Worm (Caenorhabditis elegans) whole organism, early embryonic: ENCODE measurements around the gene F21C10.9.

Experiments used
- aly-1 ChIP-seq: sonication (generic microtip); optimal IDR thresholded peaks from 2 replicates; lab custom pipeline; 2016; ENCODE audit warnings: missing genetic modification characterization, missing compliant biosample characterization
- ama-1 ChIP-seq: fragments of 150-350 bp; optimal IDR thresholded peaks from 2 replicates; lab custom pipeline; 2014
- ets-7 ChIP-seq: sonication (generic microtip); optimal IDR thresholded peaks from 2 replicates; lab custom pipeline; 2016; ENCODE audit warnings: missing genotype, missing genetic modification characterization, missing compliant biosample characterization
- flt-1 ChIP-seq: fragments of 200-800 bp; sonication (Bioruptor generic); IDR thresholded peaks from 2 replicates; pipeline ENCODE4 v1.3.6; 2022; ENCODE audit warnings: missing genetic modification characterization, missing compliant biosample characterization
- hmg-4 ChIP-seq: fragments of 200-800 bp; sonication (Bioruptor generic); optimal IDR thresholded peaks from 2 replicates; lab custom pipeline; 2018; ENCODE audit warnings: mild to moderate bottlenecking, missing genetic modification characterization, missing compliant biosample characterization
- hnd-1 ChIP-seq: sonication (generic microtip); optimal IDR thresholded peaks from 2 replicates; lab custom pipeline; 2016; ENCODE audit warnings: missing genetic modification characterization, missing compliant biosample characterization
- scrt-1 ChIP-seq: fragments of 200-800 bp; sonication (Bioruptor generic); IDR thresholded peaks from 2 replicates; pipeline ENCODE4 v1.3.6; 2022; ENCODE audit warnings: missing genetic modification characterization, missing compliant biosample characterization
- sea-1 ChIP-seq: fragments of 200-800 bp; sonication (Bioruptor generic); conservative IDR thresholded peaks from 2 replicates; pipeline ENCODE4 v1.3.6; 2022; ENCODE audit warnings: missing genetic modification characterization, missing compliant biosample characterization
- tbx-11 ChIP-seq: fragments of 200-800 bp; sonication (Bioruptor generic); IDR thresholded peaks from 2 replicates; pipeline ENCODE4 v1.3.6; 2022; ENCODE audit warnings: missing genetic modification characterization, missing compliant biosample characterization
- tbx-37 ChIP-seq: fragments of 200-800 bp; sonication (Bioruptor generic); conservative IDR thresholded peaks from 2 replicates; pipeline ENCODE4 v1.3.6; 2022; ENCODE audit warnings: missing genetic modification reagents, missing genetic modification characterization, missing compliant biosample characterization
- tra-4 ChIP-seq: sonication (generic microtip); optimal IDR thresholded peaks from 2 replicates; lab custom pipeline; 2017; ENCODE audit warnings: missing genetic modification characterization, missing compliant biosample characterization

- no peak for TF ChIP-seq sea-1 (GFP tag; lab: Robert Waterston, UW)
- no peak for TF ChIP-seq hmg-4 (GFP tag; lab: Kevin White, UChicago)
- no peak for TF ChIP-seq ets-7 (tag; lab: Kevin White, UChicago)
- no peak for TF ChIP-seq tbx-11
- no peak for TF ChIP-seq tbx-37
- no peak for TF ChIP-seq flt-1 (GFP tag; lab: Robert Waterston, UW)
- no peak for TF ChIP-seq aly-1 (tag; lab: Kevin White, UChicago)
- no peak for TF ChIP-seq ama-1 (lab: Kevin White, UChicago)
- no peak for TF ChIP-seq tra-4 (tag; lab: Kevin White, UChicago)
- TF ChIP-seq hnd-1 (tag; lab: Kevin White, UChicago), result no peak
- no peak for TF ChIP-seq scrt-1 (GFP tag; lab: Robert Waterston, UW)
These were observed 43.7 kb downstream of the F21C10.9 start, which contains the start of gene swm-1 for ce11 chrV:9054771-9055170.
